Fruit fly (Drosophila melanogaster): ENCODE measurements around the gene CG13994.

Gene CG13994

DNA sequence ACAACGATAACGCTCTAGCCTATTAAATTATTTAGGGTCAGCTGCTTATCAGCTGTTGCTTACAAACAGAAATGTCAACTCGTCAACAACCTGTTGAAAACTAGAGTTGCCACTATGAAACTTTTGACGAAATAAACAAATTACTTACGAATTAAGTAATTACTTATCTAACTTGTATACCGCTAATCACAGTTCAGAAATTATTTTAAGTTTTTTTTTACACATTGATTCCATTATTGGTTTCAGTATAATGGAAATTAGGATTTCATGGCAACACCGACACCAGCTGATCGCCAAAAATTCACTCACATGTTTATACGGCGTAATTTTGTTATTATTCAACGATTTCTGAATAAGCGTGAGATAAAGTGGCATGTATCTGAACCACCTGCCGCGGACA lies 25.0 kb upstream of the CG13994 start, which contains the start of the genes CG9117 and CG31643 (continued):
- TF ChIP-seq MBD-R2 (GFP tag; IDR thresholded peaks at IDR 0.05) = peak; percentile 82
- TF ChIP-seq CG3847 (GFP tag; IDR thresholded peaks at IDR 0.05) = peak; percentile 28; the same call in 1 of the 2 replicates
- no peak for TF ChIP-seq CG18262 (tag; optimal IDR thresholded peaks at IDR 0.05)
- no peak for TF ChIP-seq Hmx (GFP tag; optimal IDR thresholded peaks at IDR 0.05)
- peak; percentile 76 for TF ChIP-seq CG13624 (GFP tag; optimal IDR thresholded peaks at IDR 0.05)
- TF ChIP-seq usp (GFP tag; optimal IDR thresholded peaks at IDR 0.05) = no peak
- TF ChIP-seq D (optimal IDR thresholded peaks at IDR 0.05) = no peak
- TF ChIP-seq D (GFP tag; optimal IDR thresholded peaks at IDR 0.05) = no peak
- no peak for TF ChIP-seq Lpt (GFP tag; optimal IDR thresholded peaks at IDR 0.05)
- no peak for TF ChIP-seq cg (GFP tag; optimal IDR thresholded peaks at IDR 0.05)
- no peak for TF ChIP-seq CTCF (GFP tag; optimal IDR thresholded peaks at IDR 0.05)
- TF ChIP-seq Fer3 (tag; optimal IDR thresholded peaks at IDR 0.05) = peak; percentile 48
- no peak for TF ChIP-seq CG14965 (GFP tag; optimal IDR thresholded peaks at IDR 0.05; ENCODE audit: borderline replicate concordance)
- no peak for TF ChIP-seq CG4707 (GFP tag; optimal IDR thresholded peaks at IDR 0.05)
- 0 out of 3 replicates have a peak, but pooled peaks have one; percentile 6 for TF ChIP-seq dysf (GFP tag; IDR thresholded peaks at IDR 0.05)
- TF ChIP-seq sr (GFP tag; IDR thresholded peaks at IDR 0.05) = no peak
- peak; percentile 30 for TF ChIP-seq Mes4 (GFP tag; optimal IDR thresholded peaks at IDR 0.05)
- no peak for TF ChIP-seq Dbx (GFP tag; IDR thresholded peaks at IDR 0.05)
- TF ChIP-seq Dfd (GFP tag; optimal IDR thresholded peaks at IDR 0.05) = no peak
- TF ChIP-seq wdn (GFP tag; IDR thresholded peaks at IDR 0.05) = no peak
- no peak for TF ChIP-seq Usf (GFP tag; optimal IDR thresholded peaks at IDR 0.05)
- TF ChIP-seq ken (GFP tag; IDR thresholded peaks at IDR 0.05) = no peak
- peak; percentile 60 for TF ChIP-seq jumu (GFP tag; optimal IDR thresholded peaks at IDR 0.05)
- TF ChIP-seq fu2 (GFP tag; optimal IDR thresholded peaks at IDR 0.05) = peak; percentile 59
- no peak for TF ChIP-seq CG4424 (GFP tag; optimal IDR thresholded peaks at IDR 0.05)
- TF ChIP-seq CG8281 (tag; optimal IDR thresholded peaks at IDR 0.05) = no peak
- TF ChIP-seq Ets65A (GFP tag) = peak; percentile 91
- peak; percentile 29; the same call in 1 of the 2 replicates for TF ChIP-seq CG14441 (GFP tag; IDR thresholded peaks at IDR 0.05)
- TF ChIP-seq CG11723 (GFP tag; optimal IDR thresholded peaks at IDR 0.05) = no peak
- no peak for TF ChIP-seq CG3163 (GFP tag; optimal IDR thresholded peaks at IDR 0.05)
- TF ChIP-seq Aef1 (GFP tag; IDR thresholded peaks at IDR 0.05) = no peak
- no peak for TF ChIP-seq Eip74EF (GFP tag; optimal IDR thresholded peaks at IDR 0.05)
- TF ChIP-seq CG17359 (tag; optimal IDR thresholded peaks at IDR 0.05) = peak; percentile 61
- peak; percentile 32 for TF ChIP-seq NC2β (GFP tag; optimal IDR thresholded peaks at IDR 0.05)
- no peak for TF ChIP-seq CG4282 (GFP tag; optimal IDR thresholded peaks at IDR 0.05)
- no peak for TF ChIP-seq fd64A (GFP tag; optimal IDR thresholded peaks at IDR 0.05)
- peak; percentile 32 for TF ChIP-seq cwo (GFP tag; optimal IDR thresholded peaks at IDR 0.05)
- no peak for TF ChIP-seq schlank (tag; optimal IDR thresholded peaks at IDR 0.05)
- no peak for TF ChIP-seq peb (GFP tag; IDR thresholded peaks at IDR 0.05)
- no peak for TF ChIP-seq CG32767 (GFP tag; IDR thresholded peaks at IDR 0.05)
- no peak for TF ChIP-seq zfh1 (GFP tag; IDR thresholded peaks at IDR 0.05)
- TF ChIP-seq kni (GFP tag; optimal IDR thresholded peaks at IDR 0.05) = peak; percentile 45
- TF ChIP-seq CG8924 (tag; optimal IDR thresholded peaks at IDR 0.05) = peak; percentile 53
- peak; percentile 13 for TF ChIP-seq pum (GFP tag; optimal IDR thresholded peaks at IDR 0.05)
- TF ChIP-seq Lhr (GFP tag; optimal IDR thresholded peaks at IDR 0.05) = no peak
- TF ChIP-seq CG8478 (optimal IDR thresholded peaks at IDR 0.05) = no peak
- TF ChIP-seq CG7786 (GFP tag; optimal IDR thresholded peaks at IDR 0.05) = peak; percentile 55
- 0 out of 2 replicates have a peak, but pooled peaks have one; percentile 4 for TF ChIP-seq al (GFP tag; IDR thresholded peaks at IDR 0.05)
- TF ChIP-seq Dll (GFP tag; IDR thresholded peaks at IDR 0.05; ENCODE audit: partially characterized antibody) = peak; percentile 53; the same call in 1 of the 4 replicates
- TF ChIP-seq Awh (GFP tag; IDR thresholded peaks at IDR 0.05) = 0 out of 2 replicates have a peak, but pooled peaks have one; percentile 35
- TF ChIP-seq CG10366 (GFP tag; IDR thresholded peaks at IDR 0.05) = peak; percentile 35
- peak; percentile 18 for TF ChIP-seq cato (GFP tag; optimal IDR thresholded peaks at IDR 0.05; ENCODE audit: borderline replicate concordance)
- TF ChIP-seq gfzf (GFP tag; optimal IDR thresholded peaks at IDR 0.05) = peak; percentile 16

Measured in whole organism, embryonic.